Fruit fly (Drosophila melanogaster): ENCODE results near the gene nom.

The nom gene

DNA sequence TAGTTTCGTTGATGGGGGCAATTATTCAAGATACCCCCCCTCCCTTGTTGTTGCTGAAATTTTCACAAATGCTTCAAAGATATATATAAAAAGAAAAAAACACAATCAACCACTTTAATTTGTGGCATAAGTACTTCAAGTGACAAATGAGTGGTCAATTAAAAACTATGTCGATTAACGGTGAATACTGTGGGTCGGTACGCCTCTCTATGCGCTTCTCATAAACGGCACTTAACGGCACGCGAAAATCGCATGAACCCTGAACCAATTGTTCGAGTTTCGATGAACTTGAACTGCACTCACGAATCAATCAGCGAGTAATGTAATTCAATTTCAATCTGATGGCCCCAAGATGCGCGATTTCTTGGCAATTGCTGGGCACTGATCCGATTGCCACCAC, 17.1 kb downstream of the nom start:
- no peak for TF ChIP-seq cic (GFP tag; optimal IDR thresholded peaks at IDR 0.05)
- no peak for TF ChIP-seq CG7045 (GFP tag; optimal IDR thresholded peaks at IDR 0.05)
- peak; percentile 55 for TF ChIP-seq kay (GFP tag; ENCODE audit: borderline replicate concordance)
- TF ChIP-seq CG1620 (GFP tag; optimal IDR thresholded peaks at IDR 0.05) = no peak

- no peak for TF ChIP-seq ovo (GFP tag; optimal IDR thresholded peaks at IDR 0.05)
- no peak for TF ChIP-seq bab1 (GFP tag; optimal IDR thresholded peaks at IDR 0.05)
- TF ChIP-seq Hr96 (GFP tag; optimal IDR thresholded peaks at IDR 0.05) = no peak
- no peak for TF ChIP-seq CG7045 (GFP tag; optimal IDR thresholded peaks at IDR 0.05)
- no peak for TF ChIP-seq CG1620 (GFP tag; optimal IDR thresholded peaks at IDR 0.05)
- no peak for TF ChIP-seq toe (GFP tag; optimal IDR thresholded peaks at IDR 0.05)
- no peak for TF ChIP-seq kay (GFP tag; ENCODE audit: borderline replicate concordance)
These were observed 18.3 kb downstream of the nom start for dm6 chr3R:8741248-8741647.

dm6 chr3R:8741941-8742340, 19.0 kb downstream of the nom start:
- TF ChIP-seq Clk (GFP tag; optimal IDR thresholded peaks at IDR 0.05) (no peak), cic (GFP tag; optimal IDR thresholded peaks at IDR 0.05) (no peak), CG33017 (tag; optimal IDR thresholded peaks at IDR 0.05) (no peak), kay (GFP tag; ENCODE audit: borderline replicate concordance) (no peak), CG7101 (tag; optimal IDR thresholded peaks at IDR 0.05) (no peak), pad (GFP tag; optimal IDR thresholded peaks at IDR 0.05) (no peak), Mnt (GFP tag; optimal IDR thresholded peaks at IDR 0.05) (no peak), Hr96 (GFP tag; optimal IDR thresholded peaks at IDR 0.05) (no peak), CG12768 (GFP tag; optimal IDR thresholded peaks at IDR 0.05) (no peak), CG7045 (GFP tag; optimal IDR thresholded peaks at IDR 0.05) (no peak), ovo (GFP tag; optimal IDR thresholded peaks at IDR 0.05) (no peak), toe (GFP tag; optimal IDR thresholded peaks at IDR 0.05) (no peak), Crg-1 (GFP tag; optimal IDR thresholded peaks at IDR 0.05) (no peak), bab1 (GFP tag; optimal IDR thresholded peaks at IDR 0.05) (no peak), CG1620 (GFP tag; optimal IDR thresholded peaks at IDR 0.05) (no peak), tj (GFP tag; optimal IDR thresholded peaks at IDR 0.05) (no peak)

- TF ChIP-seq cnc (optimal IDR thresholded peaks at IDR 0.05) = no peak
- no peak for TF ChIP-seq kay (GFP tag; ENCODE audit: borderline replicate concordance)
- no peak for TF ChIP-seq CG7045 (GFP tag; optimal IDR thresholded peaks at IDR 0.05)
- TF ChIP-seq CG7101 (tag; optimal IDR thresholded peaks at IDR 0.05) = no peak
- no peak for TF ChIP-seq cic (GFP tag; optimal IDR thresholded peaks at IDR 0.05)
- no peak for TF ChIP-seq CG33017 (tag; optimal IDR thresholded peaks at IDR 0.05)
- TF ChIP-seq Clk (GFP tag; optimal IDR thresholded peaks at IDR 0.05) = no peak
These were observed 19.7 kb downstream of the nom start for dm6 chr3R:8742661-8743060.

DNA sequence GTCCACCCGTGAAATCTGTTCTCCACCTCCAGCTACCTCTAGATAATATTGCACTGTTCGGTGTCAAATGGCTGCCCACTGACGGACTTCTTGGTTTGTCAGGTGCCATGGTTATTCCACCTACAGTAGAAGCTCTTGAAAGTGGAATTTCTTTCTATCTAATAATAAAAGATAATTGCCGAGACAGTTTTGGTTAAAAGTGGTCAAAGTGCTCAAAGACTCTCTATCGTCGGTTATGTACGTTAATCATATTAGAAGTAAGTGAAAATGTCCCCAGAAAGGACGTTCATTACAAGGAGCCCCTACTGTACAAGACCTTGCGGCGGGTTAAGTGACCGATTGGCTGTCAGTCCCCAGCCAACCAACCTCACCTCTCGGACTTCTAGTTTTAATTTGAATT, 21.2 kb downstream of the nom start:
- TF ChIP-seq CG12768 (GFP tag; optimal IDR thresholded peaks at IDR 0.05) (peak; percentile 22), cnc (optimal IDR thresholded peaks at IDR 0.05) (no peak), CG7045 (GFP tag; optimal IDR thresholded peaks at IDR 0.05) (no peak), Mnt (GFP tag; optimal IDR thresholded peaks at IDR 0.05) (peak; percentile 3), cic (GFP tag; optimal IDR thresholded peaks at IDR 0.05) (no peak), toe (GFP tag; optimal IDR thresholded peaks at IDR 0.05) (no peak), Crg-1 (GFP tag; optimal IDR thresholded peaks at IDR 0.05) (no peak), Clk (GFP tag; optimal IDR thresholded peaks at IDR 0.05) (no peak), pad (GFP tag; optimal IDR thresholded peaks at IDR 0.05) (no peak), kay (GFP tag; ENCODE audit: borderline replicate concordance) (no peak), CG11617 (GFP tag; optimal IDR thresholded peaks at IDR 0.05) (no peak), tj (GFP tag; optimal IDR thresholded peaks at IDR 0.05) (no peak), Hr96 (GFP tag; optimal IDR thresholded peaks at IDR 0.05) (peak; percentile 20), CG1620 (GFP tag; optimal IDR thresholded peaks at IDR 0.05) (no peak), CG14711 (tag; optimal IDR thresholded peaks at IDR 0.05) (no peak), ovo (GFP tag; optimal IDR thresholded peaks at IDR 0.05) (no peak), CG5204 (GFP tag; optimal IDR thresholded peaks at IDR 0.05) (no peak), CG7101 (tag; optimal IDR thresholded peaks at IDR 0.05) (peak; percentile 22), CG33017 (tag; optimal IDR thresholded peaks at IDR 0.05) (no peak), bab1 (GFP tag; optimal IDR thresholded peaks at IDR 0.05) (peak; percentile 66)

dm6 chr3R:8746354-8746753, 23.4 kb downstream of the nom start:
- TF ChIP-seq cnc (optimal IDR thresholded peaks at IDR 0.05) (no peak), bab1 (GFP tag; optimal IDR thresholded peaks at IDR 0.05) (peak; percentile 73), kay (GFP tag; ENCODE audit: borderline replicate concordance) (no peak), CG14711 (tag; optimal IDR thresholded peaks at IDR 0.05) (peak; percentile 54), CG7045 (GFP tag; optimal IDR thresholded peaks at IDR 0.05) (no peak), Mnt (GFP tag; optimal IDR thresholded peaks at IDR 0.05) (no peak), CG5204 (GFP tag; optimal IDR thresholded peaks at IDR 0.05) (peak; percentile 38), Crg-1 (GFP tag; optimal IDR thresholded peaks at IDR 0.05) (no peak), CG12768 (GFP tag; optimal IDR thresholded peaks at IDR 0.05) (no peak), toe (GFP tag; optimal IDR thresholded peaks at IDR 0.05) (no peak), ovo (GFP tag; optimal IDR thresholded peaks at IDR 0.05) (peak; percentile 47), CG1620 (GFP tag; optimal IDR thresholded peaks at IDR 0.05) (no peak), cic (GFP tag; optimal IDR thresholded peaks at IDR 0.05) (no peak), Hr96 (GFP tag; optimal IDR thresholded peaks at IDR 0.05) (no peak), CG11617 (GFP tag; optimal IDR thresholded peaks at IDR 0.05) (no peak), Clk (GFP tag; optimal IDR thresholded peaks at IDR 0.05) (no peak), pad (GFP tag; optimal IDR thresholded peaks at IDR 0.05) (no peak), tj (GFP tag; optimal IDR thresholded peaks at IDR 0.05) (no peak), CG7101 (tag; optimal IDR thresholded peaks at IDR 0.05) (peak; percentile 34), CG33017 (tag; optimal IDR thresholded peaks at IDR 0.05) (peak; percentile 63)
